Worm (Caenorhabditis elegans): ENCODE data around the gene ipla-2.

DNA sequence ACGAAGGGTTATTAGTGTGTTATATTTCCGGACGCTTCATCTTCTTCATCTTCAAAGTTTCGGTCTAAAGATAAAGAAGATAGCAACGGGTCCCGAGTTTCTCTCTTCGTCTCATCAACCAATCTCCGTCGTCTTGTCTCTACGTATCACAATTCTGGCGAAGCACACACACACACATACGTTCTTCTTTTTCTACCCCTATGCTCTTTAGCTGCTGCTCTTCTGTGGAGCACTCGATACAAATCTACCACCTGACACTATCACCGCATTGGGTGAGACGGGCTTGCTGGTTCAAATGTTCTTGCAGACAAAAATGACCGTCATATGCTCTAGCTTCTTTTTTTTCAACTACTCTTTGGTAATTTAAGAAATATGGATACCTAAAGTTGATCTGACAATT lies 5.5 kb downstream of the ipla-2 start:
- TF ChIP-seq ref-1 (GFP tag; conservative IDR thresholded peaks at IDR 0.05) (no peak), tab-1 (GFP tag; IDR thresholded peaks at IDR 0.05) (no peak), T22C8.4 (GFP tag; IDR thresholded peaks at IDR 0.05) (no peak), flt-1 (GFP tag; IDR thresholded peaks at IDR 0.05) (no peak), ztf-29 (GFP tag; IDR thresholded peaks at IDR 0.05) (no peak), klf-2 (GFP tag; conservative IDR thresholded peaks at IDR 0.05) (no peak)

All from whole organism, midembryonic.